Fruit fly (Drosophila melanogaster) whole organism, prepupa: ENCODE data around the gene Rpt4R.

Experiments used
- CG11762 ChIP-seq: fragments of 200-800 bp; sonication (Bioruptor generic); optimal IDR thresholded peaks from 3 replicates; lab custom pipeline; 2016; ENCODE audit warnings: missing biosample characterization, missing genetic modification characterization; ENCODE audit not compliant: insufficient read depth
- CG6808 ChIP-seq: fragments of 200-800 bp; sonication (Bioruptor generic); optimal IDR thresholded peaks from 3 replicates; lab custom pipeline; 2017; ENCODE audit warnings: missing biosample characterization, missing genetic modification characterization, mild to moderate bottlenecking, moderate library complexity, missing genetic modification reagents
- CG6854 ChIP-seq: fragments of 200-800 bp; sonication (Bioruptor generic); optimal IDR thresholded peaks from 2 replicates; lab custom pipeline; 2017; ENCODE audit warnings: missing biosample characterization, mild to moderate bottlenecking, missing genetic modification characterization
- CG8319 ChIP-seq: fragments of 200-800 bp; sonication (Bioruptor generic); optimal IDR thresholded peaks from 3 replicates; lab custom pipeline; 2016; ENCODE audit warnings: missing biosample characterization, missing genetic modification characterization
- CG9139 ChIP-seq: fragments of 200-800 bp; sonication (Bioruptor generic); optimal IDR thresholded peaks from 3 replicates; lab custom pipeline; 2017; ENCODE audit warnings: missing biosample characterization, mild to moderate bottlenecking, missing genetic modification characterization
- Gug ChIP-seq: fragments of 200-800 bp; sonication (Bioruptor generic); IDR thresholded peaks from 2 replicates; pipeline ENCODE4 v1.3.6; 2022; ENCODE audit warnings: missing biosample characterization, missing genetic modification characterization
- Sox15 ChIP-seq: fragments of 200-800 bp; sonication (Bioruptor generic); optimal IDR thresholded peaks from 3 replicates; lab custom pipeline; 2016; ENCODE audit warnings: missing biosample characterization, missing genetic modification characterization
- esn ChIP-seq: fragments of 200-800 bp; sonication (Bioruptor generic); optimal IDR thresholded peaks from 2 replicates; lab custom pipeline; 2016; ENCODE audit warnings: missing biosample characterization, mild to moderate bottlenecking, missing genetic modification characterization, moderate library complexity
- vri ChIP-seq: fragments of 200-800 bp; sonication (Bioruptor generic); optimal IDR thresholded peaks from 3 replicates; lab custom pipeline; 2016; ENCODE audit warnings: missing biosample characterization, mild to moderate bottlenecking, missing genetic modification characterization

DNA sequence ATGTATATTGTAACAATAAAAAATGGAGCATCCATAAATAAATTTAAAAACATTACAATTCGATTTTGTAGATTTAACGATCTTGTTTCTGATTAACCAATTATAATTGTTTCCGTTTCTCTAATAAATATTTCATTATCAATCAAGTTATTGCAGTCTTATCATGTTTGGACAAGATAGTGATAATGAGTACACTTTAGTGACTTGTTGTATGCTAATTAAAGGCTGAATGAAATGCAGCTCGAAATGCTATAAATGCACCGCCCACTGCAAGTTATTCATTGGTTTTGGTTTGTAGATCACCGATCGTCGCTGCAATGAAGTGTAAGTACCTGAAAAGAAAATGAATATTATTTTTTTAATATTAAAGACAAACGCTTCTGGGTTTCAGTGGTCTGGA, 32.9 kb downstream of the Rpt4R start, which contains the start of gene CG14125:
- no peak for TF ChIP-seq CG6808 (GFP tag; lab: Kevin White, UChicago)
- no peak for TF ChIP-seq vri (GFP tag; lab: Kevin White, UChicago)
- TF ChIP-seq Sox15 (GFP tag; lab: Kevin White, UChicago): no peak
- no peak for TF ChIP-seq CG11762
- no peak for TF ChIP-seq CG6854 (GFP tag; lab: Kevin White, UChicago)
- no peak for TF ChIP-seq CG9139 (GFP tag; lab: Kevin White, UChicago)
- TF ChIP-seq esn: no peak
- TF ChIP-seq CG8319: no peak
- no peak for TF ChIP-seq Gug (GFP tag; lab: Robert Waterston, UW)
